Fruit fly (Drosophila melanogaster) whole organism, embryonic: ENCODE data around the gene CG34298.

Experiments used
- Bdp1 ChIP-seq: fragments of 200-800 bp; sonication (Bioruptor generic); optimal IDR thresholded peaks from 3 replicates; lab custom pipeline; 2016; ENCODE audit warnings: missing biosample characterization, missing genetic modification characterization
- BtbVII ChIP-seq: fragments of 200-800 bp; sonication (Bioruptor generic); optimal IDR thresholded peaks from 3 replicates; lab custom pipeline; 2017; ENCODE audit warnings: missing biosample characterization, mild to moderate bottlenecking, missing genetic modification characterization
- CG1024 ChIP-seq: fragments of 200-800 bp; sonication (Bioruptor generic); IDR thresholded peaks from 2 replicates; pipeline ENCODE4 v1.3.6; 2022; ENCODE audit warnings: missing biosample characterization, missing genetic modification characterization
- CG10267 ChIP-seq: fragments of 200-800 bp; sonication (Bioruptor generic); optimal IDR thresholded peaks from 2 replicates; lab custom pipeline; 2018; ENCODE audit warnings: missing biosample characterization, mild to moderate bottlenecking, missing genetic modification characterization, moderate library complexity
- CG12071 ChIP-seq: fragments of 200-800 bp; sonication (Bioruptor generic); optimal IDR thresholded peaks from 3 replicates; lab custom pipeline; 2018; ENCODE audit warnings: missing biosample characterization, mild to moderate bottlenecking, missing genetic modification characterization
- CG12942 ChIP-seq: fragments of 200-800 bp; sonication (Bioruptor generic); optimal IDR thresholded peaks from 3 replicates; lab custom pipeline; 2016; ENCODE audit warnings: missing biosample characterization, missing genetic modification characterization
- CG14710 ChIP-seq: fragments of 200-800 bp; sonication (Bioruptor generic); optimal IDR thresholded peaks from 3 replicates; lab custom pipeline; 2019; ENCODE audit warnings: missing biosample characterization, mild to moderate bottlenecking, missing genetic modification characterization, moderate library complexity
- CG14860 ChIP-seq: fragments of 200-800 bp; sonication (Bioruptor generic); IDR thresholded peaks from 3 replicates; pipeline ENCODE4 v1.3.6; 2022; ENCODE audit warnings: missing biosample characterization, missing genetic modification characterization; ENCODE audit not compliant: partially characterized antibody
- CG3847 ChIP-seq: fragments of 200-800 bp; sonication (Bioruptor generic); IDR thresholded peaks from 2 replicates; pipeline ENCODE4 v1.3.6; 2022; ENCODE audit warnings: missing biosample characterization, missing genetic modification characterization
- CG6175 ChIP-seq: fragments of 200-800 bp; sonication (Bioruptor generic); IDR thresholded peaks from 3 replicates; pipeline ENCODE4 v1.3.6; 2022; ENCODE audit warnings: missing biosample characterization, missing genetic modification characterization
- CG6765 ChIP-seq: fragments of 200-800 bp; sonication (Bioruptor generic); optimal IDR thresholded peaks from 3 replicates; lab custom pipeline; 2017; ENCODE audit warnings: missing biosample characterization, mild to moderate bottlenecking, missing genetic modification characterization
- CG6791 ChIP-seq: fragments of 200-800 bp; sonication (Bioruptor generic); IDR thresholded peaks from 3 replicates; pipeline ENCODE4 v1.3.6; 2022; ENCODE audit warnings: missing biosample characterization, missing genetic modification characterization; ENCODE audit not compliant: partially characterized antibody
- CG7556 ChIP-seq: fragments of 200-800 bp; sonication (Bioruptor generic); optimal IDR thresholded peaks from 2 replicates; lab custom pipeline; 2017; ENCODE audit warnings: missing biosample characterization, mild to moderate bottlenecking, missing genetic modification characterization
- CG7786 ChIP-seq: fragments of 200-800 bp; sonication (Bioruptor generic); optimal IDR thresholded peaks from 2 replicates; lab custom pipeline; 2016; ENCODE audit warnings: missing biosample characterization, missing genetic modification characterization
- CG7963 ChIP-seq: fragments of 200-800 bp; sonication (Bioruptor generic); IDR thresholded peaks from 3 replicates; pipeline ENCODE4 v1.3.6; 2022; ENCODE audit warnings: missing biosample characterization, missing genetic modification characterization; ENCODE audit not compliant: partially characterized antibody
- CG8924 ChIP-seq: fragments of 200-800 bp; optimal IDR thresholded peaks from 3 replicates; lab custom pipeline; 2019; ENCODE audit warnings: missing biosample characterization, mild to moderate bottlenecking, missing genetic modification characterization, moderate library complexity
- CoRest ChIP-seq: fragments of 200-800 bp; sonication (Bioruptor generic); optimal IDR thresholded peaks from 3 replicates; lab custom pipeline; 2018; ENCODE audit warnings: missing biosample characterization, mild to moderate bottlenecking, missing genetic modification characterization, moderate library complexity
- D19A ChIP-seq: fragments of 200-800 bp; optimal IDR thresholded peaks from 3 replicates; lab custom pipeline; 2019; ENCODE audit warnings: missing biosample characterization, mild to moderate bottlenecking, missing genetic modification characterization, moderate library complexity
- Deaf1 ChIP-seq: fragments of 200-800 bp; optimal IDR thresholded peaks from 3 replicates; lab custom pipeline; 2019; ENCODE audit warnings: missing biosample characterization, mild to moderate bottlenecking, missing genetic modification characterization, moderate library complexity
- Doc2 ChIP-seq: fragments of 200-800 bp; sonication (Bioruptor generic); IDR thresholded peaks from 2 replicates; pipeline ENCODE4 v1.3.6; 2022; ENCODE audit warnings: missing biosample characterization, missing genetic modification characterization
- Doc3 ChIP-seq: fragments of 200-800 bp; sonication (Bioruptor generic); IDR thresholded peaks from 3 replicates; pipeline ENCODE4 v1.3.6; 2022; ENCODE audit warnings: missing biosample characterization, missing genetic modification characterization; ENCODE audit not compliant: partially characterized antibody
- Drgx ChIP-seq: fragments of 200-800 bp; sonication (Bioruptor generic); IDR thresholded peaks from 2 replicates; pipeline ENCODE4 v1.3.6; 2022; ENCODE audit warnings: missing biosample characterization, missing genetic modification characterization
- HLH4C ChIP-seq: fragments of 200-800 bp; sonication (Bioruptor generic); IDR thresholded peaks from 3 replicates; pipeline ENCODE4 v1.3.6; 2022; ENCODE audit warnings: missing biosample characterization, missing genetic modification characterization; ENCODE audit not compliant: partially characterized antibody
- Hand ChIP-seq: fragments of 200-800 bp; sonication (Bioruptor generic); optimal IDR thresholded peaks from 2 replicates; lab custom pipeline; 2017; ENCODE audit warnings: mild to moderate bottlenecking, missing biosample characterization, missing genetic modification reagents, missing genetic modification characterization
- Hr78 ChIP-seq, 2 experiments: fragments of 200-800 bp in 1 of 2; fragments of >200 bp in 1 of 2; sonication (Bioruptor generic) in 1 of 2; optimal IDR thresholded peaks; 2 replicates each; lab custom pipeline; 2017 to 2019; ENCODE audit warnings: missing biosample characterization in 2 of 2, missing genetic modification characterization in 2 of 2, mild to moderate bottlenecking in 1 of 2, moderate library complexity in 1 of 2
- MESR4 ChIP-seq: fragments of 200-800 bp; sonication (Bioruptor generic); optimal IDR thresholded peaks from 2 replicates; lab custom pipeline; 2018; ENCODE audit warnings: missing biosample characterization, mild to moderate bottlenecking, missing genetic modification characterization, moderate library complexity
- Myb ChIP-seq: fragments of 200-800 bp; sonication (Bioruptor generic); optimal IDR thresholded peaks from 2 replicates; lab custom pipeline; 2016; ENCODE audit warnings: missing biosample characterization, missing genetic modification characterization
- NfI ChIP-seq: fragments of 200-800 bp; sonication (Bioruptor generic); optimal IDR thresholded peaks from 3 replicates; lab custom pipeline; 2018; ENCODE audit warnings: missing biosample characterization, mild to moderate bottlenecking, missing genetic modification characterization, moderate library complexity
- Opbp ChIP-seq: fragments of 200-800 bp; sonication (Bioruptor generic); IDR thresholded peaks from 3 replicates; pipeline ENCODE4 v1.3.6; 2022; ENCODE audit warnings: missing biosample characterization, missing genetic modification characterization; ENCODE audit not compliant: partially characterized antibody
- Pdp1 ChIP-seq, 2 experiments: fragments of 200-800 bp; sonication (Bioruptor generic); optimal IDR thresholded peaks; 3 replicates each; lab custom pipeline; 2016; ENCODE audit warnings: missing biosample characterization in 2 of 2, missing genetic modification characterization in 2 of 2, mild to moderate bottlenecking in 1 of 2, moderate library complexity in 1 of 2
- YL-1 ChIP-seq: fragments of 200-800 bp; sonication (Bioruptor generic); optimal IDR thresholded peaks from 3 replicates; lab custom pipeline; 2017; ENCODE audit warnings: missing biosample characterization, mild to moderate bottlenecking, missing genetic modification characterization
- al ChIP-seq: fragments of 200-800 bp; sonication (Bioruptor generic); IDR thresholded peaks from 2 replicates; pipeline ENCODE4 v1.3.6; 2022; ENCODE audit warnings: missing biosample characterization, missing genetic modification characterization
- caup ChIP-seq: fragments of 200-800 bp; sonication (Bioruptor generic); optimal IDR thresholded peaks from 3 replicates; lab custom pipeline; 2017; ENCODE audit warnings: missing biosample characterization, mild to moderate bottlenecking, missing genetic modification characterization, moderate library complexity; ENCODE audit not compliant: severe bottlenecking
- dpn ChIP-seq, 2 experiments: fragments of 200-800 bp; sonication (Bioruptor generic); optimal IDR thresholded peaks; 3 replicates each; lab custom pipeline; 2016; ENCODE audit warnings: missing biosample characterization in 2 of 2, missing genetic modification characterization in 2 of 2
- ewg ChIP-seq: fragments of 200-800 bp; sonication (Bioruptor generic); optimal IDR thresholded peaks from 3 replicates; lab custom pipeline; 2017; ENCODE audit warnings: mild to moderate bottlenecking, missing biosample characterization, missing genetic modification reagents, missing genetic modification characterization
- hkb ChIP-seq, 2 experiments: fragments of 200-800 bp in 1 of 2; fragments of >200 bp in 1 of 2; sonication (Bioruptor generic) in 1 of 2; IDR thresholded peaks in 1 of 2; optimal IDR thresholded peaks in 1 of 2; 2 replicates each; pipeline versions ENCODE4 v1.3.6 to Lab custom; 2017 to 2022; ENCODE audit warnings: missing biosample characterization in 1 of 2, missing genetic modification characterization in 1 of 2
- kay ChIP-seq: fragments of 200-800 bp; sonication (Bioruptor generic); optimal IDR thresholded peaks from 2 replicates; lab custom pipeline; 2016; ENCODE audit warnings: missing biosample characterization, missing genetic modification characterization
- nerfin-2 ChIP-seq: fragments of 200-800 bp; sonication (Bioruptor generic); IDR thresholded peaks from 2 replicates; pipeline ENCODE4 v1.3.6; 2022; ENCODE audit warnings: missing biosample characterization, missing genetic modification characterization; ENCODE audit not compliant: partially characterized antibody
- nmo ChIP-seq: fragments of 200-800 bp; sonication (Bioruptor generic); optimal IDR thresholded peaks from 2 replicates; lab custom pipeline; 2018; ENCODE audit warnings: missing biosample characterization, mild to moderate bottlenecking, missing genetic modification characterization, moderate library complexity
- odd ChIP-seq: fragments of 200-800 bp; sonication (Bioruptor generic); optimal IDR thresholded peaks from 2 replicates; lab custom pipeline; 2017; ENCODE audit warnings: missing biosample characterization, mild to moderate bottlenecking, missing genetic modification characterization
- pho ChIP-seq: fragments of 200-800 bp; sonication (Bioruptor generic); optimal IDR thresholded peaks from 2 replicates; lab custom pipeline; 2016; ENCODE audit warnings: missing biosample characterization, missing genetic modification characterization
- rib ChIP-seq: fragments of 200-800 bp; sonication (Bioruptor generic); IDR thresholded peaks from 2 replicates; pipeline ENCODE4 v1.3.6; 2022; ENCODE audit warnings: missing biosample characterization, missing genetic modification characterization
- trem ChIP-seq: fragments of 200-800 bp; optimal IDR thresholded peaks from 3 replicates; lab custom pipeline; 2019; ENCODE audit warnings: missing biosample characterization, mild to moderate bottlenecking, missing genetic modification characterization, moderate library complexity
- unpg ChIP-seq: fragments of 200-800 bp; sonication (Bioruptor generic); optimal IDR thresholded peaks from 3 replicates; lab custom pipeline; 2018; ENCODE audit warnings: missing biosample characterization, mild to moderate bottlenecking, missing genetic modification characterization, moderate library complexity
- vnd ChIP-seq: fragments of 200-800 bp; sonication (Bioruptor generic); IDR thresholded peaks from 3 replicates; pipeline ENCODE4 v1.3.6; 2022; ENCODE audit warnings: missing biosample characterization, missing genetic modification characterization; ENCODE audit not compliant: partially characterized antibody
- zen2 ChIP-seq: fragments of 200-800 bp; sonication (Bioruptor generic); IDR thresholded peaks from 3 replicates; pipeline ENCODE4 v1.3.6; 2022; ENCODE audit warnings: missing biosample characterization, missing genetic modification characterization; ENCODE audit not compliant: partially characterized antibody
- zfh2 ChIP-seq: fragments of 200-800 bp; sonication (Bioruptor generic); optimal IDR thresholded peaks from 2 replicates; lab custom pipeline; 2016; ENCODE audit warnings: missing biosample characterization, missing genetic modification characterization

The CG34298 gene

dm6 chr3R:30014977-30015514, 15.5 kb downstream of the CG34298 start, which contains the start of gene CG7920 (continued):
- TF ChIP-seq zfh2 (peak; percentile 51), trem (tag; lab: Kevin White, UChicago) (peak; percentile 60), YL-1 (peak; percentile 55), al (GFP tag; lab: Robert Waterston, UW) (no peak), CG7556 (peak; percentile 23), HLH4C (GFP tag; lab: Robert Waterston, UW) (peak; percentile 71), Doc2 (GFP tag; lab: Robert Waterston, UW) (no peak), CG14860 (GFP tag; lab: Robert Waterston, UW) (peak; percentile 53; the same call in 2 of the 3 replicates), unpg (GFP tag; lab: Kevin White, UChicago) (peak; percentile 8), CG12942 (GFP tag; lab: Kevin White, UChicago) (peak; percentile 18), CG6791 (GFP tag; lab: Robert Waterston, UW) (peak; percentile 73), MESR4 (GFP tag; lab: Kevin White, UChicago) (peak; percentile 26), CG3847 (GFP tag; lab: Robert Waterston, UW) (peak; percentile 36; the same call in 1 of the 2 replicates), CG14710 (peak; percentile 39), Bdp1 (GFP tag; lab: Kevin White, UChicago) (no peak), CG8924 (tag; lab: Kevin White, UChicago) (peak; percentile 8), nmo (GFP tag; lab: Kevin White, UChicago) (peak; percentile 1), CoRest (tag; lab: Kevin White, UChicago) (peak; percentile 34), CG10267 (tag; lab: Kevin White, UChicago) (peak; percentile 98), Myb (peak; percentile 79), Deaf1 (tag; lab: Kevin White, UChicago) (peak; percentile 27), Doc3 (GFP tag; lab: Robert Waterston, UW) (peak; percentile 81), rib (peak; percentile 64; the same call in 1 of the 2 replicates), pho (peak; percentile 46), vnd (GFP tag; lab: Robert Waterston, UW) (peak; percentile 75), Hr78 (GFP tag; optimal IDR thresholded peaks at IDR 0.05; lab: Kevin White, UChicago) (no peak), kay (GFP tag; lab: Kevin White, UChicago) (no peak), hkb (optimal IDR thresholded peaks at IDR 0.05; lab: Kevin White, UChicago) (no peak), hkb (GFP tag; IDR thresholded peaks at IDR 0.05; lab: Robert Waterston, UW) (peak; percentile 33), Opbp (GFP tag; lab: Robert Waterston, UW) (peak; percentile 75), dpn (GFP tag; optimal IDR thresholded peaks at IDR 0.05; lab: Kevin White, UChicago) (peak; percentile 3 to 29), Hand (GFP tag; lab: Kevin White, UChicago) (peak; percentile 37), D19A (tag; lab: Kevin White, UChicago) (no peak), CG6175 (GFP tag; lab: Robert Waterston, UW) (0 out of 3 replicates have a peak, but pooled peaks have one; percentile 15), CG7786 (no peak), ewg (GFP tag; lab: Kevin White, UChicago) (peak; percentile 3), CG7963 (peak; percentile 30; the same call in 1 of the 3 replicates), Drgx (GFP tag; lab: Robert Waterston, UW) (peak; percentile 50; the same call in 1 of the 2 replicates), nerfin-2 (GFP tag; lab: Robert Waterston, UW) (peak; percentile 55), CG12071 (GFP tag; lab: Kevin White, UChicago) (peak; percentile 24), caup (GFP tag; lab: Kevin White, UChicago) (peak; percentile 52), CG6765 (peak; percentile 72), CG1024 (no peak), NfI (GFP tag; lab: Kevin White, UChicago) (peak; percentile 25), Pdp1 (GFP tag; optimal IDR thresholded peaks at IDR 0.05; lab: Kevin White, UChicago) (peak in 1 of 2 experiments; percentile 10), odd (GFP tag; lab: Kevin White, UChicago) (peak; percentile 37), BtbVII (peak; percentile 48), zen2 (peak; percentile 44; the same call in 1 of the 3 replicates)
